Fruit fly (Drosophila melanogaster): ENCODE results near the gene kat80.
A peak's percentile ranks its signal among the peaks of the same experiment; 100 is the strongest.

Gene kat80

DNA sequence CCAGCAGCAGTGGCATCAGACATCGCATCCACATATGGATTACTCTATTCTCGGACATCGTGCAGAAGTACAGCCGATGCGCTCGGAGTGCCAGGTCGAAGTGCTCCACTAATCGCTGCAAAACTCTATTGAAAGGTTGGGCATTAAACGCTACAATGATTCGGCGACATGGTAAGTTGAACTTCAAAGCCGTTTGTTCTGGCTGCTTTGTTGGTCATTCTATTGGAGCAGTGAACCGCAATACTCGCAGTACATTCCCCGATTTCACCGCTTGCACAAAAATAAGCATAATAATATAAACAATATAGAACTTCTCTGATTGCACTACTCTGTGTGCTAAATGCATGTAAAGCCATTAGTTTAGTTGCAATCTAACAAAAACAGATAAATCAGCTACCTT lies 9.5 kb downstream of the kat80 start, which contains the start of gene CG12507:
TSS of gene CG12507 (minus strand) at position 101 of the 400 bp plus-strand sequence.
- TF ChIP-seq CG8478 (optimal IDR thresholded peaks at IDR 0.05) = no peak
- no peak for TF ChIP-seq CTCF (optimal IDR thresholded peaks at IDR 0.05)

DNA sequence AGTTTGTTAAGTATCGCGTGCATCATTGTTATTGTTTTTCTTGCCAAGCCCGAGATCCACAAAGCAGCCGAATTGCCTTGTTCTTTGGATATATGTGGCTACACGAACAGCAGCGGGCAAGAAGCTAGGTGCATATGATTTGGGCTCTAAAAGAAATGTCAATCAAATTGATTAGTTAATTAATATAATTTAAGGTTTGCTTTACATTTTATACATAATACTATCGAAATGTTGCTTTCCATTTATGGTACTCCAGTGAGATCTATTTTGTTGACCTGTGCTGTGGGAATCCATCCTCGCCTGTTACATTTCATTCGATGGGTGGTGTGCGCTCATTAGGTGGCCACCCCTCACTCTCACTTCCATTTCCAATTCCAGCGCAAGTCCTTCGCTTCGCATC lies 12.6 kb downstream of the kat80 start:
- no peak for TF ChIP-seq CG8478 (optimal IDR thresholded peaks at IDR 0.05)
- no peak for TF ChIP-seq CTCF (optimal IDR thresholded peaks at IDR 0.05)

DNA sequence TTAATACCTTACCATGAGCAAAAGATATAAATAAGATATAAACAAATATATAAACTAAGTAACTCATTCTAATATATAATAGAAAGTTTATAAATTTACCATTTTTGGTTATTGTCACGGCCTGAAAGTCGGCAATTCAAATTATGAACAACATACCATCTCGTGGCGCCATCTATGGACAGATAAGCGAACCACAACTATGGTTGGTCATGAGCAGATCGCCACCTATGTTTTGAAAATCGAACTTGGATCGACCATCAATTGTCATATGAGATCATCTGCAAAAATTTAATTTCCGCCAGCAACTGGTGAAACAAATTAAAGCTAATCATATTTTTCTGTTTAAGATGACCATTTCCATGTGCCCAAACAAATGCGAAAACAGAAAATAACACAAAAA lies 31.2 kb downstream of the kat80 start:
- TF ChIP-seq CTCF (optimal IDR thresholded peaks at IDR 0.05) = peak; percentile 93 to 95
- TF ChIP-seq CG8478 (optimal IDR thresholded peaks at IDR 0.05) = no peak

DNA sequence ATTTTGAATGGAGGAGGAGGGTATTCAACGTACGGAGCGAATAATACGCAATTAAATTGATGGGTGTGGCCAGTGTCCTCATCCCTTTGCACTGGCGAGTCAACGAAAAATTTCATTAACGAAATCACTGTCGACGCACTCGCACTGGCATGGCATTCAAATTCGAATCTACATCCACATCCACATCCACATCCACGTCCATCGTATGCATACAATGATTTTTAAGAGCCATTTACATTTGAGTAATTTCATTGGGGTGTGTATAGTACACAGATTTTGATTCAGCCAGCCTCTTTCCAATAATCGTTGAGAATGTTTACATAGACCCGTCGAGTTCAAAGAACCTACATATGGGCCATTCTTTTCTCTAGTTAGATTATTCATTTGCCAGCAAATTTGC lies 32.0 kb downstream of the kat80 start:
- no peak for TF ChIP-seq CTCF (optimal IDR thresholded peaks at IDR 0.05)
- TF ChIP-seq CG8478 (optimal IDR thresholded peaks at IDR 0.05) = no peak

DNA sequence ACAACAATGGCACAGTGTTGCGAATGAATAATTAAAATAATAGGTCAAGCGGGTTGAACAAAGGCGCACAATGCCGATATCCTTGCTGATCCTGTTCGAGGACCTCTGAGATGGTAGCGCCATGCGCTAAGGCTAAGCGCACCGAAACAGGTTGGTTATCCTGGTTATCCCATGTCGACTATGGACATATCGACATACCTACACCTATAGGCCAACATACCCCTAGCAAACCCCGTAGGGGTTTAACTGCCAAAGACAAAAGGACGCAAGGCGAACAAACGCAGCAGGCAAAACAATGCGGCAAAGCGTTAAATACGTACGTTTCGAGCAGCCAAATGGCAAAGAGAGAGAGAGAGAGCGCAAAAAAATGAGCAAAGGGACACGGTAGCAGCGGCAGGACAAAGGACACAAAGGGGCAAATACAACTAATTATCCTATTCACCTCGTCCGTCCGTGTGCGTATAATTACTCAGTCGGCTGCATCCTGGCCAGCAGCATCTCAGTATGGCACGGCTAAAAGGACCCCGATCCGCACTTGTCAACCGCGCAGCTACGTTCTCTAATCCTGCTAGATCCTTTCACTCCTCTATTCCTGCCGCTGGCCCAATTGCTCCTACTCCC lies 34.0 kb downstream of the kat80 start:
- TF ChIP-seq CTCF (optimal IDR thresholded peaks at IDR 0.05) = no peak
- no peak for TF ChIP-seq CG8478 (optimal IDR thresholded peaks at IDR 0.05)

DNA sequence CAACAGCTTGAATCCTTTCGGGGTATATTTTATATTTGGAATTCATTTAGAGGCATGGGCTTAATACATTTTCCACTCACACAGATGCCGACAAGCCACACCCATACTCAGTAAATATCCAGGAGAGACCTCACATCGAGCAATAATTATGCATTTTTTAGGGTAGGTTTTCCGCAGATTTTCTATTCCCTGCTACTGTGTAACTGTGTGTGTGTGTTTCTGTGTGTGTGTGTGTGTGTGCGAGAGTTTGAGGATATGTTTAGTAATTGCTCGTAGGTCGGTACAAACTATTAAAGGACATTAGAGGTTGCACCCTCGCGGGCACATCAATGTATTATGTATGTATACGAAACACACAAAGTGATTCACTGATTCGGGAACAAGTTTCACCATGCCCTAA lies 44.7 kb downstream of the kat80 start:
- TF ChIP-seq CTCF (optimal IDR thresholded peaks at IDR 0.05) (no peak), CG8478 (optimal IDR thresholded peaks at IDR 0.05) (no peak)

DNA sequence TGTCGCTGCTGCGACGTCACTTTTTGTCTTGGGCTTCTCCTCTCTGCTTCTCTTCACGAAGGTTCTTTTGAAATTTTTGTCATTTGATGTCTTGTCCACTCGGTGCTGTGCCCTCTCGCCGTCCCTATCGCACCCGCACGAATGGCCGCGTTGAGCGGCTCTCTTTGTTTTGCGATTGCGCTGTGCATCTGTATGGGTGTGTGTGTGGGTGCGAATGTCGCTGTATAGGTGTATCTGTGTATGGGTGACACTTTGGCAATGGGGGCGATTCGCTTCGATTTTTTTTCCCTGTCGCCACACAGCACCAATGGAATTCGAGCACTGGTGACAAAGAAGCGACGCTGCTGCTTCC lies 58.5 kb downstream of the kat80 start:
- TF ChIP-seq CG8478 (optimal IDR thresholded peaks at IDR 0.05) = no peak
- TF ChIP-seq CTCF (optimal IDR thresholded peaks at IDR 0.05) = no peak

Data from S2 (cell line).